Fruit fly (Drosophila melanogaster): ENCODE measurements around the gene CG14238.
A peak's percentile ranks its signal among the peaks of the same experiment; 100 is the strongest.

The CG14238 gene

dm6 chr3R:26432526-26432925 is 25.5 kb upstream of the CG14238 start:
- TF ChIP-seq CG12605 (GFP tag; IDR thresholded peaks at IDR 0.05) (no peak), CG8159 (tag; optimal IDR thresholded peaks at IDR 0.05) (no peak), CG13204 (GFP tag; optimal IDR thresholded peaks at IDR 0.05) (no peak), CG4496 (GFP tag; IDR thresholded peaks at IDR 0.05) (no peak), Snoo (tag; optimal IDR thresholded peaks at IDR 0.05) (no peak), CG14655 (GFP tag; optimal IDR thresholded peaks at IDR 0.05) (no peak), gl (tag; optimal IDR thresholded peaks at IDR 0.05) (no peak), Ets98B (GFP tag; IDR thresholded peaks at IDR 0.05) (no peak), CG10348 (GFP tag; IDR thresholded peaks at IDR 0.05) (no peak), D1 (tag; optimal IDR thresholded peaks at IDR 0.05) (no peak), CG17806 (tag; optimal IDR thresholded peaks at IDR 0.05) (no peak)

- peak; percentile 14 for TF ChIP-seq CG15710 (tag; optimal IDR thresholded peaks at IDR 0.05)
- no peak for TF ChIP-seq gl (tag; optimal IDR thresholded peaks at IDR 0.05)
- TF ChIP-seq Snoo (tag; optimal IDR thresholded peaks at IDR 0.05): no peak
- TF ChIP-seq CG4496 (GFP tag; IDR thresholded peaks at IDR 0.05): no peak; the same call in 2 of the 3 replicates
- TF ChIP-seq Pif1A (GFP tag; optimal IDR thresholded peaks at IDR 0.05): no peak
- no peak for TF ChIP-seq CG12605 (GFP tag; IDR thresholded peaks at IDR 0.05)
- TF ChIP-seq CG10348 (GFP tag; IDR thresholded peaks at IDR 0.05): no peak
- no peak for TF ChIP-seq Ets98B (GFP tag; IDR thresholded peaks at IDR 0.05)
- no peak for TF ChIP-seq CG32121 (GFP tag; IDR thresholded peaks at IDR 0.05)
- TF ChIP-seq CG8301 (tag; optimal IDR thresholded peaks at IDR 0.05): peak; percentile 19
- no peak for TF ChIP-seq rn (GFP tag; IDR thresholded peaks at IDR 0.05)
- peak; percentile 28 for TF ChIP-seq CG14655 (GFP tag; optimal IDR thresholded peaks at IDR 0.05)
- TF ChIP-seq CG34367 (tag; optimal IDR thresholded peaks at IDR 0.05): no peak
- TF ChIP-seq D1 (tag; optimal IDR thresholded peaks at IDR 0.05): no peak
- no peak for TF ChIP-seq Pif1B (GFP tag; optimal IDR thresholded peaks at IDR 0.05)
- TF ChIP-seq CG8159 (tag; optimal IDR thresholded peaks at IDR 0.05): peak; percentile 37
- no peak for TF ChIP-seq EcR (GFP tag; optimal IDR thresholded peaks at IDR 0.05)
- peak; percentile 3 for TF ChIP-seq CG9948 (tag; optimal IDR thresholded peaks at IDR 0.05)
- no peak for TF ChIP-seq fd96Ca (GFP tag; IDR thresholded peaks at IDR 0.05)
- peak; percentile 5 for TF ChIP-seq CG17806 (tag; optimal IDR thresholded peaks at IDR 0.05)
- TF ChIP-seq CG13204 (GFP tag; optimal IDR thresholded peaks at IDR 0.05): no peak
Observed at dm6 chr3R:26432978-26433377, 25.1 kb upstream of the CG14238 start.

dm6 chr3R:26433743-26434142 is 24.3 kb upstream of the CG14238 start:
- TF ChIP-seq Snoo (tag; optimal IDR thresholded peaks at IDR 0.05): no peak
- no peak for TF ChIP-seq Pif1A (GFP tag; optimal IDR thresholded peaks at IDR 0.05)
- TF ChIP-seq CG12605 (GFP tag; IDR thresholded peaks at IDR 0.05): no peak
- no peak for TF ChIP-seq CG17806 (tag; optimal IDR thresholded peaks at IDR 0.05)
- no peak for TF ChIP-seq Pif1B (GFP tag; optimal IDR thresholded peaks at IDR 0.05)
- no peak for TF ChIP-seq CG8301 (tag; optimal IDR thresholded peaks at IDR 0.05)
- no peak for TF ChIP-seq CG15710 (tag; optimal IDR thresholded peaks at IDR 0.05)
- TF ChIP-seq rn (GFP tag; IDR thresholded peaks at IDR 0.05): no peak
- no peak for TF ChIP-seq D1 (tag; optimal IDR thresholded peaks at IDR 0.05)
- no peak for TF ChIP-seq CG14655 (GFP tag; optimal IDR thresholded peaks at IDR 0.05)
- no peak for TF ChIP-seq CG9948 (tag; optimal IDR thresholded peaks at IDR 0.05)
- no peak for TF ChIP-seq gl (tag; optimal IDR thresholded peaks at IDR 0.05)

dm6 chr3R:26436001-26436400 is 22.0 kb upstream of the CG14238 start:
- no peak for TF ChIP-seq Pif1B (GFP tag; optimal IDR thresholded peaks at IDR 0.05)
- TF ChIP-seq rn (GFP tag; IDR thresholded peaks at IDR 0.05): no peak
- TF ChIP-seq CG13204 (GFP tag; optimal IDR thresholded peaks at IDR 0.05): no peak
- TF ChIP-seq CG4496 (GFP tag; IDR thresholded peaks at IDR 0.05): no peak
- no peak for TF ChIP-seq EcR (GFP tag; optimal IDR thresholded peaks at IDR 0.05)
- no peak for TF ChIP-seq Ets98B (GFP tag; IDR thresholded peaks at IDR 0.05)
- TF ChIP-seq CG10348 (GFP tag; IDR thresholded peaks at IDR 0.05): no peak
- TF ChIP-seq CG34367 (tag; optimal IDR thresholded peaks at IDR 0.05): no peak
- no peak for TF ChIP-seq CG15710 (tag; optimal IDR thresholded peaks at IDR 0.05)

dm6 chr3R:26436540-26436939 is 21.5 kb upstream of the CG14238 start:
- peak; percentile 6 for TF ChIP-seq Snoo (tag; optimal IDR thresholded peaks at IDR 0.05)
- TF ChIP-seq CG34367 (tag; optimal IDR thresholded peaks at IDR 0.05): peak; percentile 8
- TF ChIP-seq Ets98B (GFP tag; IDR thresholded peaks at IDR 0.05): peak; percentile 54; the same call in 1 of the 2 replicates
- no peak for TF ChIP-seq gl (tag; optimal IDR thresholded peaks at IDR 0.05)
- TF ChIP-seq EcR (GFP tag; optimal IDR thresholded peaks at IDR 0.05): no peak
- peak; percentile 37 for TF ChIP-seq CG8301 (tag; optimal IDR thresholded peaks at IDR 0.05)
- TF ChIP-seq CG13204 (GFP tag; optimal IDR thresholded peaks at IDR 0.05): no peak
- peak; percentile 45 for TF ChIP-seq CG8159 (tag; optimal IDR thresholded peaks at IDR 0.05)
- TF ChIP-seq fd96Ca (GFP tag; IDR thresholded peaks at IDR 0.05): no peak
- peak; percentile 60; the same call in 2 of the 3 replicates for TF ChIP-seq CG4496 (GFP tag; IDR thresholded peaks at IDR 0.05)
- TF ChIP-seq rn (GFP tag; IDR thresholded peaks at IDR 0.05): no peak
- peak; percentile 48 for TF ChIP-seq CG14655 (GFP tag; optimal IDR thresholded peaks at IDR 0.05)
- peak; percentile 35 for TF ChIP-seq Pif1A (GFP tag; optimal IDR thresholded peaks at IDR 0.05)
- no peak for TF ChIP-seq Pif1B (GFP tag; optimal IDR thresholded peaks at IDR 0.05)
- no peak for TF ChIP-seq CG10348 (GFP tag; IDR thresholded peaks at IDR 0.05)
- peak; percentile 45 for TF ChIP-seq CG17806 (tag; optimal IDR thresholded peaks at IDR 0.05)
- peak; percentile 27; the same call in 1 of the 2 replicates for TF ChIP-seq CG32121 (GFP tag; IDR thresholded peaks at IDR 0.05)
- TF ChIP-seq CG12605 (GFP tag; IDR thresholded peaks at IDR 0.05): no peak
- peak; percentile 34 for TF ChIP-seq CG9948 (tag; optimal IDR thresholded peaks at IDR 0.05)
- TF ChIP-seq D1 (tag; optimal IDR thresholded peaks at IDR 0.05): no peak
- TF ChIP-seq CG15710 (tag; optimal IDR thresholded peaks at IDR 0.05): peak; percentile 12

All from whole organism, pupa.